Worm (Caenorhabditis elegans) whole organism, L3 larva: ENCODE measurements around the gene mua-3.
A peak's percentile ranks its signal among the peaks of the same experiment; 100 is the strongest.

ENCODE experiments used
- R02D3.7 ChIP-seq: fragments of 150-350 bp; optimal IDR thresholded peaks from 2 replicates; lab custom pipeline; 2014; ENCODE audit warnings: missing biosample characterization, missing genetic modification characterization
- ZK546.5 ChIP-seq: sonication (generic microtip); optimal IDR thresholded peaks from 2 replicates; lab custom pipeline; 2017; ENCODE audit warnings: missing biosample characterization, missing genetic modification characterization
- ama-1 ChIP-seq: fragments of 150-350 bp; optimal IDR thresholded peaks from 2 replicates; lab custom pipeline; 2018
- ceh-28 ChIP-seq: fragments of 150-350 bp; optimal IDR thresholded peaks from 2 replicates; lab custom pipeline; 2014; ENCODE audit warnings: missing biosample characterization, missing genetic modification reagents, missing genetic modification characterization
- ceh-82 ChIP-seq: fragments of 150-350 bp; optimal IDR thresholded peaks from 2 replicates; lab custom pipeline; 2014; ENCODE audit warnings: missing biosample characterization, missing genetic modification characterization
- ceh-9 ChIP-seq: sonication (generic microtip); optimal IDR thresholded peaks from 2 replicates; lab custom pipeline; 2018; ENCODE audit warnings: missing biosample characterization, missing genetic modification characterization
- egl-27 ChIP-seq: sonication (generic microtip); optimal IDR thresholded peaks from 4 replicates; lab custom pipeline; 2017; ENCODE audit warnings: missing biosample characterization, missing genetic modification reagents, missing genetic modification characterization
- fkh-10 ChIP-seq: sonication (generic microtip); optimal IDR thresholded peaks from 2 replicates; lab custom pipeline; 2017; ENCODE audit warnings: missing biosample characterization, missing genetic modification reagents, missing genetic modification characterization
- fkh-2 ChIP-seq: fragments of 150-350 bp; optimal IDR thresholded peaks from 2 replicates; lab custom pipeline; 2014; ENCODE audit warnings: missing biosample characterization, missing genetic modification reagents, missing genetic modification characterization
- fos-1 ChIP-seq: fragments of 150-350 bp; optimal IDR thresholded peaks from 2 replicates; lab custom pipeline; 2014; ENCODE audit warnings: missing biosample characterization, missing genetic modification characterization
- hmg-11 ChIP-seq: sonication (generic microtip); optimal IDR thresholded peaks from 2 replicates; lab custom pipeline; 2016; ENCODE audit warnings: missing genetic modification characterization, missing compliant biosample characterization
- jun-1 ChIP-seq: fragments of 150-350 bp; optimal IDR thresholded peaks from 2 replicates; lab custom pipeline; 2014; ENCODE audit warnings: missing biosample characterization, missing genetic modification reagents, missing genetic modification characterization
- lin-15B ChIP-seq: fragments of 150-350 bp; optimal IDR thresholded peaks from 2 replicates; lab custom pipeline; 2014; ENCODE audit warnings: missing biosample characterization, missing genetic modification characterization
- lin-39 ChIP-seq: fragments of 150-350 bp; optimal IDR thresholded peaks from 2 replicates; lab custom pipeline; 2018; ENCODE audit warnings: missing biosample characterization, missing genetic modification reagents, missing genetic modification characterization
- lsy-12 ChIP-seq: sonication (generic microtip); optimal IDR thresholded peaks from 2 replicates; lab custom pipeline; 2016; ENCODE audit warnings: mild to moderate bottlenecking, missing genetic modification characterization, missing compliant biosample characterization
- mdl-1 ChIP-seq: fragments of 150-350 bp; optimal IDR thresholded peaks from 2 replicates; lab custom pipeline; 2014; ENCODE audit warnings: missing biosample characterization, missing genetic modification characterization
- mml-1 ChIP-seq: fragments of 150-350 bp; sonication (generic microtip); optimal IDR thresholded peaks from 3 replicates; lab custom pipeline; 2014; ENCODE audit warnings: missing biosample characterization, missing genetic modification characterization
- nfya-1 ChIP-seq: sonication (generic microtip); optimal IDR thresholded peaks from 2 replicates; lab custom pipeline; 2017; ENCODE audit warnings: missing genetic modification characterization, mild to moderate bottlenecking, missing compliant biosample characterization, antibody characterized with exemption, moderate library complexity; ENCODE audit not compliant: insufficient read depth
- nhr-11 ChIP-seq: fragments of 150-350 bp; optimal IDR thresholded peaks from 2 replicates; lab custom pipeline; 2014; ENCODE audit warnings: missing biosample characterization, missing genetic modification characterization
- nhr-12 ChIP-seq: fragments of 150-350 bp; optimal IDR thresholded peaks from 2 replicates; lab custom pipeline; 2014; ENCODE audit warnings: missing biosample characterization, missing genetic modification characterization
- nhr-23 ChIP-seq: fragments of 150-350 bp; optimal IDR thresholded peaks from 2 replicates; lab custom pipeline; 2014; ENCODE audit warnings: missing biosample characterization, missing genetic modification reagents, missing genetic modification characterization
- nhr-237 ChIP-seq: fragments of 150-350 bp; optimal IDR thresholded peaks from 2 replicates; lab custom pipeline; 2014; ENCODE audit warnings: missing biosample characterization, missing genetic modification characterization
- nhr-25 ChIP-seq: sonication (generic microtip); optimal IDR thresholded peaks from 2 replicates; lab custom pipeline; 2017; ENCODE audit warnings: missing biosample characterization, missing genetic modification characterization
- nhr-28 ChIP-seq: fragments of 150-350 bp; optimal IDR thresholded peaks from 2 replicates; lab custom pipeline; 2014; ENCODE audit warnings: missing biosample characterization, missing genetic modification characterization
- nhr-43 ChIP-seq: sonication (generic microtip); optimal IDR thresholded peaks from 2 replicates; lab custom pipeline; 2016; ENCODE audit warnings: mild to moderate bottlenecking, missing genetic modification characterization, missing compliant biosample characterization; ENCODE audit not compliant: poor library complexity, severe bottlenecking
- nhr-67 ChIP-seq: fragments of 150-350 bp; optimal IDR thresholded peaks from 2 replicates; lab custom pipeline; 2014; ENCODE audit warnings: missing biosample characterization, missing genetic modification characterization
- nhr-76 ChIP-seq: fragments of 150-350 bp; sonication (generic microtip); optimal IDR thresholded peaks from 5 replicates; lab custom pipeline; 2014; ENCODE audit warnings: missing biosample characterization, missing genetic modification characterization
- nhr-77 ChIP-seq: fragments of 150-350 bp; optimal IDR thresholded peaks from 2 replicates; lab custom pipeline; 2014; ENCODE audit warnings: missing biosample characterization, missing genetic modification characterization
- pha-4 ChIP-seq: fragments of 150-350 bp; optimal IDR thresholded peaks from 2 replicates; lab custom pipeline; 2014; ENCODE audit warnings: missing biosample characterization, missing genetic modification reagents, missing genetic modification characterization
- skn-1 ChIP-seq: fragments of 150-350 bp; optimal IDR thresholded peaks from 2 replicates; lab custom pipeline; 2014; ENCODE audit warnings: missing biosample characterization, missing genetic modification characterization
- snpc-4 ChIP-seq: fragments of 150-350 bp; optimal IDR thresholded peaks from 2 replicates; lab custom pipeline; 2014; ENCODE audit warnings: missing biosample characterization, missing genetic modification characterization
- tbx-2 ChIP-seq: sonication (generic microtip); optimal IDR thresholded peaks from 2 replicates; lab custom pipeline; 2016; ENCODE audit warnings: mild to moderate bottlenecking, missing genetic modification characterization, missing compliant biosample characterization
- unc-39 ChIP-seq: sonication (generic microtip); optimal IDR thresholded peaks from 4 replicates; lab custom pipeline; 2017; ENCODE audit warnings: missing biosample characterization, missing genetic modification characterization
- unc-62 ChIP-seq: fragments of 150-350 bp; sonication (generic microtip); optimal IDR thresholded peaks from 4 replicates; lab custom pipeline; 2014; ENCODE audit warnings: missing biosample characterization, missing genetic modification reagents, missing genetic modification characterization
- ztf-4 ChIP-seq: fragments of 150-350 bp; optimal IDR thresholded peaks from 2 replicates; lab custom pipeline; 2014; ENCODE audit warnings: missing biosample characterization, missing genetic modification characterization

The mua-3 gene

ce11 chrIII:10160385-10160784 is at the start of gene mua-3, which contains the start of gene K08E5.5:
TSS of gene mua-3 (plus strand) at chrIII:10160697.
TSS of gene K08E5.5 (minus strand) at chrIII:10160485.
- TF ChIP-seq R02D3.7 (no peak), ztf-4 (tag; lab: Kevin White, UChicago) (no peak), lin-39 (tag; lab: Kevin White, UChicago) (no peak), nfya-1 (tag; lab: Kevin White, UChicago) (no peak), nhr-11 (tag; lab: Kevin White, UChicago) (no peak), fos-1 (tag; lab: Kevin White, UChicago) (no peak), ceh-9 (tag; lab: Kevin White, UChicago) (no peak), ceh-82 (no peak), fkh-10 (GFP tag; lab: Kevin White, UChicago) (no peak), mdl-1 (tag; lab: Kevin White, UChicago) (no peak)

ce11 chrIII:10112958-10113357 is 47.5 kb upstream of the mua-3 start, which contains the start of gene vps-29:
TSS of gene vps-29 (minus strand) at chrIII:10113058.
- TF ChIP-seq mdl-1 (tag; lab: Kevin White, UChicago) (no peak), fos-1 (tag; lab: Kevin White, UChicago) (no peak)

- TF ChIP-seq fkh-2 (tag; lab: Kevin White, UChicago) (no peak), unc-62 (GFP tag; lab: Kevin White, UChicago) (no peak), lin-15B (tag; lab: Kevin White, UChicago) (peak; percentile 45), ZK546.5 (tag; lab: Kevin White, UChicago) (no peak), tbx-2 (tag; lab: Kevin White, UChicago) (no peak), unc-39 (no peak), pha-4 (tag; lab: Kevin White, UChicago) (peak; percentile 51), nhr-23 (tag; lab: Kevin White, UChicago) (peak; percentile 18), nfya-1 (tag; lab: Kevin White, UChicago) (peak; percentile 39), R02D3.7 (peak; percentile 85)
- TF ChIP-seq, all 47 proteins: peak for 5
Observed at ce11 chrIII:10114662-10115061, 45.8 kb upstream of the mua-3 start, which contains the start of the genes ZK1128.1 and mett-10. TSS of gene ZK1128.1 (minus strand) at chrIII:10114760. TSS of gene mett-10 (plus strand) at chrIII:10115036.

- TF ChIP-seq nhr-43 (tag; lab: Kevin White, UChicago) (no peak), skn-1 (tag; lab: Kevin White, UChicago) (no peak), nhr-76 (no peak), ceh-82 (no peak), fkh-10 (GFP tag; lab: Kevin White, UChicago) (no peak), nhr-12 (tag; lab: Kevin White, UChicago) (no peak), nhr-28 (no peak), R02D3.7 (no peak), unc-62 (GFP tag; lab: Kevin White, UChicago) (no peak), nhr-67 (tag; lab: Kevin White, UChicago) (no peak), egl-27 (no peak), mdl-1 (tag; lab: Kevin White, UChicago) (no peak), lsy-12 (tag; lab: Kevin White, UChicago) (no peak), ama-1 (lab: Kevin White, UChicago) (no peak), snpc-4 (tag; lab: Kevin White, UChicago) (no peak), nfya-1 (tag; lab: Kevin White, UChicago) (no peak), hmg-11 (tag; lab: Kevin White, UChicago) (no peak)
Observed at ce11 chrIII:10118818-10119217, 41.7 kb upstream of the mua-3 start, which contains the start of gene ZK1128.3. TSS of gene ZK1128.3 (minus strand) at chrIII:10118918.

DNA sequence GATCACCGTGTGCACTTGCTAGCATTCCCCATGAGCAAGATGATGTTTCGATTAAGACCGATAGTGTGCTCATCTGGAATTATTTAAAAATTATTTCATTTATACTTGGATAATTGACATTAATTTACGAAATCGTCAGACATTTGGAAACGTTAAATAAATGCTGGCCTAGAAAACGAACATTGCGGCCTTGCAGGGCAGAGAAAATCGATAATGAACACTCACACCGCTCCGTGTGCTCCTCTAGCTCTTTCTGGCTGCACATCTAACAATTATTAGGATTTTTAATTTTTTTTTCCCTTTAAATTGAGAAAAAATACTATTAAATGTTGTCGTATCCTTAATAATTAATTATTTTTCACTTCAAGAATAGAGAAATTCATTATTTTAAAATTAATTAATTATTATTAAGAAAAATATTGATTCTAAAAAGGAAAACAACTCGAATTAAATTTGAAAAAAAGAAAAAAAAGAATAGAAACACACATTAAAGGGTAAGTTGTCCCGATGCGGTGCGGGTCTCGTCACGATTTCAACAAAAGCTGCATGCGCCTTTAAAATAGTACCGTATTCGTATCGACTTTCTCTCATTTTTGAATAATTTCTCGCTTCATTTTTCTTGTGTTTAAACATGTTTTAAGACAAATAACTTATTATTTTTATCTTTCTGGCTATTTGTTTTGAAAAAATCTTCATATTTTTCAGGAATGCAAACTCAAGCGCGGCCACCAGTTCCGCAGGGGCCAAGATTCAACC is 40.2 kb upstream of the mua-3 start, which contains the start of the genes gtf-2H3 and ham-3:
TSS of gene gtf-2H3 (minus strand) at position 73 of the 756 bp plus-strand sequence.
TSS of gene ham-3 (plus strand) at position 706 of the 756 bp plus-strand sequence.
- no peak for TF ChIP-seq nhr-77
- TF ChIP-seq nhr-237 (tag; lab: Kevin White, UChicago): no peak
- TF ChIP-seq ceh-28 (tag; lab: Kevin White, UChicago): peak; percentile 79
- TF ChIP-seq mml-1 (tag; lab: Kevin White, UChicago): no peak
- no peak for TF ChIP-seq ztf-4 (tag; lab: Kevin White, UChicago)
- TF ChIP-seq nfya-1 (tag; lab: Kevin White, UChicago): peak; percentile 41
- no peak for TF ChIP-seq nhr-43 (tag; lab: Kevin White, UChicago)
- no peak for TF ChIP-seq jun-1 (tag; lab: Kevin White, UChicago)
- no peak for TF ChIP-seq snpc-4 (tag; lab: Kevin White, UChicago)
- TF ChIP-seq unc-39: no peak
- no peak for TF ChIP-seq ZK546.5 (tag; lab: Kevin White, UChicago)
- TF ChIP-seq fkh-2 (tag; lab: Kevin White, UChicago): no peak
- no peak for TF ChIP-seq nhr-23 (tag; lab: Kevin White, UChicago)
- peak; percentile 33 for TF ChIP-seq hmg-11 (tag; lab: Kevin White, UChicago)
- TF ChIP-seq nhr-12 (tag; lab: Kevin White, UChicago): no peak
- no peak for TF ChIP-seq nhr-25 (tag; lab: Kevin White, UChicago)
- no peak for TF ChIP-seq nhr-11 (tag; lab: Kevin White, UChicago)
